Worm (Caenorhabditis elegans) whole organism, dauer: ENCODE data around the gene B0034.2.

Source experiments
- unc-62 ChIP-seq: sonication (generic microtip); optimal IDR thresholded peaks from 2 replicates; lab custom pipeline; 2017; ENCODE audit warnings: missing biosample characterization, missing genetic modification reagents, missing genetic modification characterization

B0034.2 gene

ce11 chrII:5911939-5912523, 32.1 kb downstream of the B0034.2 start:
- TF ChIP-seq unc-62 (GFP tag; lab: Kevin White, UChicago), result no peak

ce11 chrII:5911274-5911673, 32.9 kb downstream of the B0034.2 start, which contains the start of gene cgt-3:
cgt-3 (plus strand) TSS chrII:5911324.
- TF ChIP-seq unc-62 (GFP tag; lab: Kevin White, UChicago), result no peak

ce11 chrII:5907482-5907881, 36.7 kb downstream of the B0034.2 start, which contains the start of gene vps-35:
vps-35 (plus strand) TSS chrII:5907816.
- TF ChIP-seq unc-62 (GFP tag; lab: Kevin White, UChicago), result no peak

ce11 chrII:5906274-5906673, 37.9 kb downstream of the B0034.2 start, which contains the start of gene F59G1.8:
F59G1.8 (plus strand) TSS chrII:5906566.
- TF ChIP-seq unc-62 (GFP tag; lab: Kevin White, UChicago), result no peak

ce11 chrII:5904252-5904651, 39.9 kb downstream of the B0034.2 start, which contains the start of gene tsp-18:
tsp-18 (plus strand) TSS chrII:5904552.
- TF ChIP-seq unc-62 (GFP tag; lab: Kevin White, UChicago), result no peak

ce11 chrII:5902139-5902538, 42.0 kb downstream of the B0034.2 start:
- TF ChIP-seq unc-62 (GFP tag; lab: Kevin White, UChicago), result no peak

- TF ChIP-seq unc-62 (GFP tag; lab: Kevin White, UChicago), result no peak
These were observed 42.7 kb downstream of the B0034.2 start for ce11 chrII:5901407-5902026.

- no peak for TF ChIP-seq unc-62 (GFP tag; lab: Kevin White, UChicago)
These were observed 44.2 kb downstream of the B0034.2 start for ce11 chrII:5899865-5900486.

- no peak for TF ChIP-seq unc-62 (GFP tag; lab: Kevin White, UChicago)
These were observed 45.1 kb downstream of the B0034.2 start for ce11 chrII:5899080-5899479.

- TF ChIP-seq unc-62 (GFP tag; lab: Kevin White, UChicago), result no peak
These were observed 47.7 kb downstream of the B0034.2 start for ce11 chrII:5896512-5896911.

- TF ChIP-seq unc-62 (GFP tag; lab: Kevin White, UChicago), result no peak
These were observed 48.3 kb downstream of the B0034.2 start, which contains the start of gene F59G1.4 for ce11 chrII:5895870-5896269. F59G1.4 (plus strand) TSS chrII:5896170.
